Worm (Caenorhabditis elegans) whole organism, young adult: ENCODE data around the gene srsx-12.

ENCODE experiments used
- F10E7.11 ChIP-seq: sonication (generic microtip); optimal IDR thresholded peaks from 2 replicates; lab custom pipeline; 2017; ENCODE audit warnings: mild to moderate bottlenecking, missing genetic modification characterization, moderate library complexity, missing compliant biosample characterization
- K12H6.12 ChIP-seq: fragments of 200-800 bp; sonication (Bioruptor generic); optimal IDR thresholded peaks from 2 replicates; lab custom pipeline; 2018; ENCODE audit warnings: mild to moderate bottlenecking, missing genetic modification characterization, missing compliant biosample characterization
- Y53G8AR.9 ChIP-seq: fragments of 200-800 bp; sonication (Bioruptor generic); conservative IDR thresholded peaks from 2 replicates; pipeline ENCODE4 v1.3.6; 2022; ENCODE audit warnings: missing genetic modification reagents, missing genetic modification characterization, missing compliant biosample characterization
- ZK185.1 ChIP-seq: sonication (generic microtip); optimal IDR thresholded peaks from 2 replicates; lab custom pipeline; 2016; ENCODE audit warnings: mild to moderate bottlenecking, missing genetic modification characterization, missing compliant biosample characterization; ENCODE audit not compliant: poor library complexity, severe bottlenecking
- aptf-2 ChIP-seq: fragments of 200-800 bp; sonication (Bioruptor generic); conservative IDR thresholded peaks from 2 replicates; pipeline ENCODE4 v1.3.6; 2022; ENCODE audit warnings: missing genetic modification reagents, missing genetic modification characterization, missing compliant biosample characterization
- dpff-1 ChIP-seq: sonication (generic microtip); optimal IDR thresholded peaks from 2 replicates; lab custom pipeline; 2017; ENCODE audit warnings: mild to moderate bottlenecking, missing genetic modification characterization, missing compliant biosample characterization
- hmg-20 ChIP-seq: fragments of 200-800 bp; sonication (Bioruptor generic); IDR thresholded peaks from 2 replicates; pipeline ENCODE4 v1.3.6; 2022; ENCODE audit warnings: missing genetic modification reagents, missing genetic modification characterization, missing compliant biosample characterization
- lin-35 ChIP-seq, 3 experiments: fragments of 150-350 bp in 2 of 3; sonication (generic microtip) in 1 of 3; optimal IDR thresholded peaks; 2 replicates each; lab custom pipeline; 2014 to 2018; ENCODE audit warnings: missing biosample characterization in 3 of 3, missing genetic modification characterization in 3 of 3, missing genetic modification reagents in 3 of 3
- nhr-120 ChIP-seq: fragments of 200-800 bp; sonication (Bioruptor generic); IDR thresholded peaks from 2 replicates; pipeline ENCODE4 v1.3.6; 2022; ENCODE audit warnings: missing genetic modification characterization, missing compliant biosample characterization
- zim-3 ChIP-seq: sonication (generic microtip); optimal IDR thresholded peaks from 2 replicates; lab custom pipeline; 2017; ENCODE audit warnings: mild to moderate bottlenecking, missing genetic modification characterization, moderate library complexity, missing compliant biosample characterization
- ztf-18 ChIP-seq: sonication (generic microtip); optimal IDR thresholded peaks from 2 replicates; lab custom pipeline; 2016; ENCODE audit warnings: missing genotype, mild to moderate bottlenecking, missing genetic modification characterization, missing compliant biosample characterization

- TF ChIP-seq ztf-18 = no peak
- no peak for TF ChIP-seq nhr-120
- TF ChIP-seq lin-35 (GFP tag; optimal IDR thresholded peaks at IDR 0.05; lab: Kevin White, UChicago) = no peak
- TF ChIP-seq dpff-1 (tag; lab: Kevin White, UChicago) = no peak
- TF ChIP-seq hmg-20 (GFP tag; lab: Robert Waterston, UW) = no peak
- TF ChIP-seq Y53G8AR.9 (GFP tag; lab: Robert Waterston, UW) = no peak
- no peak for TF ChIP-seq K12H6.12
- no peak for TF ChIP-seq ZK185.1 (tag; lab: Kevin White, UChicago)
- TF ChIP-seq zim-3 (tag; lab: Kevin White, UChicago) = no peak
- no peak for TF ChIP-seq F10E7.11
- TF ChIP-seq aptf-2 (GFP tag; lab: Robert Waterston, UW) = no peak
Observed at ce11 chrV:5027640-5028039, 46.9 kb upstream of the srsx-12 start, which contains the start of gene cpt-4.
